Worm (Caenorhabditis elegans) whole organism, young adult: ENCODE results near the gene F09G8.7.

Experiments
- F55B11.4 ChIP-seq: sonication (generic microtip); optimal IDR thresholded peaks from 2 replicates; lab custom pipeline; 2016; ENCODE audit warnings: missing compliant biosample characterization, missing genetic modification characterization, borderline replicate concordance; ENCODE audit not compliant: insufficient read depth
- K11D2.4 ChIP-seq: fragments of 200-800 bp; sonication (Bioruptor generic); IDR thresholded peaks from 2 replicates; pipeline ENCODE4 v1.3.6; 2022; ENCODE audit warnings: missing genetic modification reagents, missing genetic modification characterization, missing compliant biosample characterization
- Y95B8A.8 ChIP-seq: fragments of 200-800 bp; sonication (Bioruptor generic); IDR thresholded peaks from 2 replicates; pipeline ENCODE4 v1.3.6; 2022; ENCODE audit warnings: missing genetic modification reagents, missing genetic modification characterization, missing compliant biosample characterization
- akir-1 ChIP-seq: fragments of 200-800 bp; sonication (Bioruptor generic); optimal IDR thresholded peaks from 2 replicates; lab custom pipeline; 2018; ENCODE audit warnings: mild to moderate bottlenecking, missing genetic modification characterization, moderate library complexity, missing compliant biosample characterization
- dox-1 ChIP-seq: fragments of 200-800 bp; sonication (Bioruptor generic); IDR thresholded peaks from 2 replicates; pipeline ENCODE4 v1.3.6; 2022; ENCODE audit warnings: missing genetic modification reagents, missing genetic modification characterization, missing compliant biosample characterization
- lin-35 ChIP-seq, 3 experiments: fragments of 150-350 bp in 2 of 3; sonication (generic microtip) in 1 of 3; optimal IDR thresholded peaks; 2 replicates each; lab custom pipeline; 2014 to 2018; ENCODE audit warnings: missing biosample characterization in 3 of 3, missing genetic modification characterization in 3 of 3, missing genetic modification reagents in 3 of 3
- madf-3 ChIP-seq: fragments of 200-800 bp; sonication (Bioruptor generic); IDR thresholded peaks from 2 replicates; pipeline ENCODE4 v1.3.6; 2022; ENCODE audit warnings: missing genetic modification reagents, missing genetic modification characterization, missing compliant biosample characterization
- mes-4 ChIP-seq: sonication (generic microtip); optimal IDR thresholded peaks from 2 replicates; lab custom pipeline; 2016; ENCODE audit warnings: missing genotype, missing genetic modification characterization, missing compliant biosample characterization
- pha-4 ChIP-seq: fragments of 150-350 bp; sonication (generic microtip); optimal IDR thresholded peaks from 2 replicates; lab custom pipeline; 2014; ENCODE audit warnings: missing biosample characterization, missing genetic modification reagents, missing genetic modification characterization
- snpc-4 ChIP-seq, 5 experiments: fragments of 150-350 bp in 1 of 5; sonication (generic microtip) in 4 of 5; optimal IDR thresholded peaks; 2 replicates each; lab custom pipeline; 2014 to 2018; ENCODE audit warnings: missing genetic modification characterization in 5 of 5, missing biosample characterization in 3 of 5, antibody characterized with exemption in 2 of 5, mild to moderate bottlenecking in 2 of 5, missing compliant biosample characterization in 2 of 5, missing genotype in 2 of 5, moderate library complexity in 2 of 5, missing genetic modification reagents in 1 of 5
- sptf-2 ChIP-seq: fragments of 200-800 bp; sonication (Bioruptor generic); optimal IDR thresholded peaks from 2 replicates; lab custom pipeline; 2018; ENCODE audit warnings: mild to moderate bottlenecking, missing genetic modification characterization, missing compliant biosample characterization
- ztf-22 ChIP-seq: fragments of 200-800 bp; sonication (Bioruptor generic); optimal IDR thresholded peaks from 2 replicates; lab custom pipeline; 2018; ENCODE audit warnings: mild to moderate bottlenecking, missing genetic modification characterization, moderate library complexity, missing compliant biosample characterization

- TF ChIP-seq F55B11.4 (tag; lab: Kevin White, UChicago) (no peak), akir-1 (GFP tag; lab: Kevin White, UChicago) (no peak), ztf-22 (GFP tag; lab: Kevin White, UChicago) (no peak), mes-4 (no peak), Y95B8A.8 (GFP tag; lab: Robert Waterston, UW) (no peak), snpc-4 (GFP tag; optimal IDR thresholded peaks at IDR 0.05; lab: Kevin White, UChicago) (no peak), snpc-4 (tag; optimal IDR thresholded peaks at IDR 0.05; lab: Kevin White, UChicago) (no peak), pha-4 (tag; lab: Kevin White, UChicago) (no peak), lin-35 (GFP tag; optimal IDR thresholded peaks at IDR 0.05; lab: Kevin White, UChicago) (no peak), sptf-2 (GFP tag; lab: Kevin White, UChicago) (no peak), dox-1 (GFP tag; lab: Robert Waterston, UW) (no peak), K11D2.4 (GFP tag; lab: Robert Waterston, UW) (no peak), madf-3 (GFP tag; lab: Robert Waterston, UW) (no peak)
Observed at ce11 chrIII:8220081-8220480, 48.1 kb downstream of the F09G8.7 start.
